Worm (Caenorhabditis elegans) whole organism, mixed stage, embryonic: ENCODE measurements around the gene clec-137.

Experiments
- elt-3 ChIP-seq: fragments of 150-350 bp; optimal IDR thresholded peaks from 2 replicates; lab custom pipeline; 2014; ENCODE audit warnings: missing biosample characterization, missing genetic modification characterization
- nhr-12 ChIP-seq: fragments of 150-350 bp; optimal IDR thresholded peaks from 2 replicates; lab custom pipeline; 2014; ENCODE audit warnings: missing biosample characterization, missing genetic modification characterization
- nhr-76 ChIP-seq: sonication (generic microtip); optimal IDR thresholded peaks from 2 replicates; lab custom pipeline; 2017; ENCODE audit warnings: missing biosample characterization, missing genetic modification characterization
- pha-4 ChIP-seq: fragments of 150-350 bp; optimal IDR thresholded peaks from 2 replicates; lab custom pipeline; 2018; ENCODE audit warnings: missing biosample characterization, missing genetic modification reagents, missing genetic modification characterization
- snpc-4 ChIP-seq: fragments of 150-350 bp; optimal IDR thresholded peaks from 2 replicates; lab custom pipeline; 2014; ENCODE audit warnings: missing biosample characterization, missing genetic modification characterization
- ztf-11 ChIP-seq: fragments of 150-350 bp; optimal IDR thresholded peaks from 2 replicates; lab custom pipeline; 2014; ENCODE audit warnings: missing biosample characterization, missing genetic modification characterization

DNA sequence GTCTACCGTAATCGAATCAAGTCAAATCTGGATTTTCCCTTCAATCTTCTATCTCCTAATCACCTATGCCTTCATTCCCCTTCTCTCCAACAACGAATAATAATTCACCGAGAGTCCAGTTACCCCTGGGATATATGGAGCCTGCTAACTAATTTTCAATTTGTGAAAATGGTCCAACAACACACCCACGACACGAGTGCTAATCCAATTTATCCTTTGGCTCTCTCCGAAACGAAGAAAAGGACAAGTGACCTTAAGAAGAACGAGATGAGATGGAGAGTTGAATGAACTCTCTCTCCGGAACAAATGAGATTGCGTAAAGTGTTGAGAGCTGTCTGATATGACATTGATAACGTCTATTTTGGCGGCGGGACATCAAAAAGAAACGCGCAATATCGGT, 33.6 kb downstream of the clec-137 start:
- no peak for TF ChIP-seq nhr-12 (tag; lab: Kevin White, UChicago)
- TF ChIP-seq snpc-4 (tag; lab: Kevin White, UChicago): no peak
- TF ChIP-seq elt-3 (tag; lab: Kevin White, UChicago): no peak
- TF ChIP-seq ztf-11 (tag; lab: Kevin White, UChicago): no peak
- no peak for TF ChIP-seq nhr-76 (tag; lab: Kevin White, UChicago)
- TF ChIP-seq pha-4 (tag; lab: Kevin White, UChicago): no peak
